Worm (Caenorhabditis elegans): ENCODE data around the gene K04D7.6.

K04D7.6 gene

DNA sequence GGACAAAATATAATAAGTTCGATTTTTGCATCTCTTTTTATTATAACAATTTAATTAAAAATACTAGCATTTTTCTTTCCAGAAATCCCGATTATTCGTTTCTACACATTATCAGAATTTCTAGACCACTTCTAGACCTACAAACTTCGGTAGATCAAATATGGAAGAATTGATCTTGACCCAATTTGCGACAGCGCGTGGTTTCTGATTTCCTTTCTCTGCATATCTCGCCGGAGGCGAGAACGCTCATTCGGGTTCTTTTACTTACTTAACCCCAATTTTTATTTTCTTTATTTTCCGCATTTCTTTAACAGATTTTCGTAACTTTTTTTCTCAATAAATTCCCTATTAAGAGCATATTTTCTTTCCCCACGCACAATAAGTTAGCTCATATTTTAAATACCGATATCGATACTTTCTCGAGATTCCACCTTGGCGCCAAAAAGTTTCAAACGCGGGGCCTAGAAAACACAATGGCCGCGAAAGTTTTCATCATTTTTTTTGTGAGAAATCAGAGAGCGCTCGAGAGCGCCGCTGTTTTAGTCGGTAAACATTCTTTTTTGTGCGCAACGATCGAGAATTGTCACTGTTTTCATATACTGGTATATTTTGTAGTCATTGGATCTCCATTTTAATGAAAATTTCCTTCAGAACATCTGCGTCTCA, 36.5 kb upstream of the K04D7.6 start (continued):
- no peak for TF ChIP-seq pqm-1 (tag; optimal IDR thresholded peaks at IDR 0.05)
- no peak for TF ChIP-seq ces-1 (GFP tag; optimal IDR thresholded peaks at IDR 0.05)
- TF ChIP-seq jun-1 (tag; optimal IDR thresholded peaks at IDR 0.05), result no peak

ce11 chrIV:10241659-10242058, 35.6 kb upstream of the K04D7.6 start, which contains the start of gene lipl-7:
Gene lipl-7 (minus strand): TSS chrIV:10241823.
- TF ChIP-seq isw-1 (GFP tag; IDR thresholded peaks at IDR 0.05), result no peak
- no peak for TF ChIP-seq fkh-8 (tag; optimal IDR thresholded peaks at IDR 0.05)
- peak; percentile 11 for TF ChIP-seq nhr-71 (tag; optimal IDR thresholded peaks at IDR 0.05)
- no peak for TF ChIP-seq C04F5.9 (tag; optimal IDR thresholded peaks at IDR 0.05)
- no peak for TF ChIP-seq nhr-77 (tag; optimal IDR thresholded peaks at IDR 0.05)
- no peak for TF ChIP-seq C34B4.2 (tag; optimal IDR thresholded peaks at IDR 0.05)
- TF ChIP-seq lin-15B (tag; optimal IDR thresholded peaks at IDR 0.05), result no peak
- TF ChIP-seq C16A3.4 (tag; optimal IDR thresholded peaks at IDR 0.05), result no peak
- no peak for TF ChIP-seq snu-23 (GFP tag; optimal IDR thresholded peaks at IDR 0.05)
- TF ChIP-seq lsy-2 (tag; optimal IDR thresholded peaks at IDR 0.05), result no peak
- no peak for TF ChIP-seq ets-5 (GFP tag; IDR thresholded peaks at IDR 0.05)
- no peak for TF ChIP-seq dpl-1 (GFP tag; optimal IDR thresholded peaks at IDR 0.05)
- no peak for TF ChIP-seq mep-1 (tag; optimal IDR thresholded peaks at IDR 0.05)
- no peak for TF ChIP-seq mef-2 (tag; optimal IDR thresholded peaks at IDR 0.05)
- peak; percentile 53 for TF ChIP-seq nhr-85 (tag)

ce11 chrIV:10239045-10239444, 33.0 kb upstream of the K04D7.6 start, which contains the start of gene ech-8:
Gene ech-8 (minus strand): TSS chrIV:10239176.
- no peak for TF ChIP-seq dpl-1 (GFP tag; optimal IDR thresholded peaks at IDR 0.05)
- peak in 1 of 6 experiments; percentile 5 for TF ChIP-seq elt-3 (tag; optimal IDR thresholded peaks at IDR 0.05)
- TF ChIP-seq snu-23 (GFP tag; optimal IDR thresholded peaks at IDR 0.05), result no peak
- TF ChIP-seq nhr-20 (tag; optimal IDR thresholded peaks at IDR 0.05), result peak; percentile 13
- no peak for TF ChIP-seq zip-4 (GFP tag; optimal IDR thresholded peaks at IDR 0.05)
- no peak for TF ChIP-seq tlp-1 (tag; optimal IDR thresholded peaks at IDR 0.05)
- TF ChIP-seq ceh-88 (GFP tag; IDR thresholded peaks at IDR 0.05), result no peak

DNA sequence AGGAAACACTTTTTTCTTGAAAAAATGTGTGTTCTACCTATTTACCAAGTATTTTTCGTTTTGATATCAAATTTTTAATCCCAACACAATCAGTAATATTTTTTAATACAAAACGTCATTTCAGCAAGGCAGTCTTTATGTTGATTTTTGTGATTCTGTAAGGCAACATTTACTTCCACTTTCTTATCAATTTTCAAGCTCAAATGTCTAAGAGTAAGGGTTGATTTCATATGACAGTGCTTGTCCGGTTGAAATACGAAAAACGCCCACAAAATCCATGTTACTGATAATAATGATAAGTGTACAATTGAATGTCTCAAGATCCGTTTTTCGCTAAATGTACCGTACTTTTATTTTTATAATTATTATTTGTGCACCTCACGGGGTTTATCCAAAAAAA, 30.0 kb upstream of the K04D7.6 start:
- TF ChIP-seq lir-3 (tag; optimal IDR thresholded peaks at IDR 0.05; ENCODE audit: poor library complexity) (no peak), unc-30 (tag; optimal IDR thresholded peaks at IDR 0.05) (no peak), fkh-10 (GFP tag; optimal IDR thresholded peaks at IDR 0.05) (no peak), aha-1 (tag; optimal IDR thresholded peaks at IDR 0.05) (no peak), nhr-76 (tag; optimal IDR thresholded peaks at IDR 0.05) (no peak), dpl-1 (GFP tag; optimal IDR thresholded peaks at IDR 0.05) (no peak), grh-1 (GFP tag; IDR thresholded peaks at IDR 0.05) (no peak), jun-1 (tag; optimal IDR thresholded peaks at IDR 0.05) (peak; percentile 32), elt-2 (tag; optimal IDR thresholded peaks at IDR 0.05) (peak; percentile 68), nhr-77 (tag; optimal IDR thresholded peaks at IDR 0.05) (no peak), C04F5.9 (tag; optimal IDR thresholded peaks at IDR 0.05) (no peak), efl-1 (optimal IDR thresholded peaks at IDR 0.05) (no peak), efl-1 (GFP tag; optimal IDR thresholded peaks at IDR 0.05 in 1 of 2) (no peak)

DNA sequence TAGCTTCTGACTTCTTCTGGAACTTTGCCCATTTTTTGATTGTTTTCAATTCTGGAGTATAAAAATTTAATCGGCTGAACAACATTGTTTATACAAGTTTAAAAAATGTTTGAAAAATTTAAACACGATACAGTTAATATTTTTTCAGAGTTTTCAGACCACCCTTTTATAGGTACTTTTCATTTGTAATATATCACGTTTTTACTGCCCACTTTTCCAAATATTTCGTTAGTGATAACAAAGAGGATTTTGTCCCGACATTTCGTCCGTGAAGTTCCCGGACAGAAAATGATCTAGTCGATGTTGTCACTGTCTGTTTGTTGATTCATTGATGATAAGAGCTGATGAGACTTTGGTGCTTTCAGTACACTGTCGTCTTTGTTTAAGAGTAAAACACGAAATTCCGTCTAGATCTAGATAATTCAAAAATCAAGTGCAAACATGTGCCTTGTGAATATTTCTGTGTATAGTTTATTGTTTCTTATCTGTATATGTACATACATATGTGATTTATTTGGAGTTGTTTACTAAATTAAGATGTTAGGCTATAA, 29.3 kb upstream of the K04D7.6 start, which contains the start of gene ech-9:
ech-9 (minus strand) TSS at position 51 of the 551 bp plus-strand sequence.
- TF ChIP-seq unc-98 (GFP tag; IDR thresholded peaks at IDR 0.05) (no peak), unc-62 (GFP tag; optimal IDR thresholded peaks at IDR 0.05) (no peak), tlp-1 (tag; optimal IDR thresholded peaks at IDR 0.05) (no peak), snpc-4 (tag; optimal IDR thresholded peaks at IDR 0.05) (no peak), sox-4 (tag; optimal IDR thresholded peaks at IDR 0.05) (no peak), elt-2 (tag; optimal IDR thresholded peaks at IDR 0.05) (peak; percentile 39), zip-4 (GFP tag; optimal IDR thresholded peaks at IDR 0.05) (no peak)

All from whole organism, L1 larva.